Fruit fly (Drosophila melanogaster): ENCODE measurements around the gene CG13901.

Gene CG13901

dm6 chr3L:815234-816200, 22.1 kb downstream of the CG13901 start (continued):
- TF ChIP-seq Kr (GFP tag; optimal IDR thresholded peaks at IDR 0.05) (no peak), sr (GFP tag; IDR thresholded peaks at IDR 0.05) (peak; percentile 89), Mes4 (GFP tag; optimal IDR thresholded peaks at IDR 0.05) (no peak), ap (GFP tag; IDR thresholded peaks at IDR 0.05) (0 out of 2 replicates have a peak, but pooled peaks have one; percentile 33), CG6813 (GFP tag; optimal IDR thresholded peaks at IDR 0.05) (no peak), Nf-YA (GFP tag; IDR thresholded peaks at IDR 0.05) (peak; percentile 44; the same call in 1 of the 2 replicates), MTF-1 (GFP tag; optimal IDR thresholded peaks at IDR 0.05; ENCODE audit: borderline replicate concordance) (peak; percentile 5), Dfd (GFP tag; optimal IDR thresholded peaks at IDR 0.05) (no peak), CG12769 (tag; optimal IDR thresholded peaks at IDR 0.05) (peak; percentile 64), CG3838 (GFP tag; optimal IDR thresholded peaks at IDR 0.05) (no peak), CG32532 (GFP tag; IDR thresholded peaks at IDR 0.05) (peak; percentile 53; the same call in 1 of the 2 replicates), trh (GFP tag; optimal IDR thresholded peaks at IDR 0.05) (no peak), eve (GFP tag; optimal IDR thresholded peaks at IDR 0.05) (peak in 1 of 2 experiments; percentile 25), insv (GFP tag; optimal IDR thresholded peaks at IDR 0.05) (no peak), CrebB (tag; optimal IDR thresholded peaks at IDR 0.05) (no peak), Bteb2 (GFP tag; optimal IDR thresholded peaks at IDR 0.05) (no peak), grn (GFP tag; optimal IDR thresholded peaks at IDR 0.05) (no peak), CG30403 (GFP tag; optimal IDR thresholded peaks at IDR 0.05) (no peak), sc (optimal IDR thresholded peaks at IDR 0.05) (no peak), sc (GFP tag; optimal IDR thresholded peaks at IDR 0.05) (no peak), Lpt (GFP tag; optimal IDR thresholded peaks at IDR 0.05) (no peak), Hr3 (GFP tag; optimal IDR thresholded peaks at IDR 0.05) (no peak), CG6175 (GFP tag; IDR thresholded peaks at IDR 0.05) (no peak), chinmo (GFP tag; IDR thresholded peaks at IDR 0.05; ENCODE audit: partially characterized antibody) (0 out of 4 replicates have a peak, but pooled peaks have one; percentile 49), her (GFP tag; optimal IDR thresholded peaks at IDR 0.05) (no peak), Antp (GFP tag; optimal IDR thresholded peaks at IDR 0.05) (no peak), CG2199 (GFP tag; IDR thresholded peaks at IDR 0.05) (no peak), CG7357 (GFP tag; IDR thresholded peaks at IDR 0.05) (no peak), CG2712 (tag; optimal IDR thresholded peaks at IDR 0.05) (peak; percentile 32), Rfx (GFP tag; IDR thresholded peaks at IDR 0.05) (peak; percentile 47), CG12155 (GFP tag; optimal IDR thresholded peaks at IDR 0.05) (no peak), CG6254 (GFP tag; optimal IDR thresholded peaks at IDR 0.05) (no peak), CG4424 (GFP tag; optimal IDR thresholded peaks at IDR 0.05) (no peak), Dip2 (GFP tag; IDR thresholded peaks at IDR 0.05) (no peak), h (optimal IDR thresholded peaks at IDR 0.05) (no peak), al (GFP tag; IDR thresholded peaks at IDR 0.05) (0 out of 2 replicates have a peak, but pooled peaks have one; percentile 28), usp (GFP tag; optimal IDR thresholded peaks at IDR 0.05) (no peak), gt (GFP tag; IDR thresholded peaks at IDR 0.05) (no peak), CG4820 (GFP tag; optimal IDR thresholded peaks at IDR 0.05) (no peak), twi (tag; optimal IDR thresholded peaks at IDR 0.05) (peak; percentile 99), bab2 (GFP tag; optimal IDR thresholded peaks at IDR 0.05) (no peak), ken (GFP tag; IDR thresholded peaks at IDR 0.05) (no peak), slbo (GFP tag; IDR thresholded peaks at IDR 0.05) (peak; percentile 56), CG11696 (GFP tag; IDR thresholded peaks at IDR 0.05) (no peak), Bgb (GFP tag; IDR thresholded peaks at IDR 0.05; ENCODE audit: partially characterized antibody) (no peak), slp2 (GFP tag; optimal IDR thresholded peaks at IDR 0.05) (no peak), TFAM (GFP tag; optimal IDR thresholded peaks at IDR 0.05) (no peak), Max (GFP tag; optimal IDR thresholded peaks at IDR 0.05) (no peak), CG12659 (GFP tag; optimal IDR thresholded peaks at IDR 0.05) (peak; percentile 24), CG13123 (GFP tag; optimal IDR thresholded peaks at IDR 0.05) (no peak), CG12219 (GFP tag; optimal IDR thresholded peaks at IDR 0.05) (no peak)

Data from whole organism, embryonic.